Worm (Caenorhabditis elegans) whole organism, young adult: ENCODE measurements around the gene C16C8.9.

Experiments used
- C17E4.6 ChIP-seq: fragments of 200-800 bp; sonication (Bioruptor generic); IDR thresholded peaks from 2 replicates; pipeline ENCODE4 v1.3.6; 2022; ENCODE audit warnings: missing genetic modification reagents, missing genetic modification characterization, missing compliant biosample characterization
- D2030.7 ChIP-seq: fragments of 200-800 bp; sonication (Bioruptor generic); IDR thresholded peaks from 2 replicates; pipeline ENCODE4 v1.3.6; 2022; ENCODE audit warnings: missing genetic modification reagents, missing genetic modification characterization, missing compliant biosample characterization
- Y79H2A.3 ChIP-seq: fragments of 200-800 bp; sonication (Bioruptor generic); conservative IDR thresholded peaks from 2 replicates; pipeline ENCODE4 v1.3.6; 2022; ENCODE audit warnings: missing genetic modification reagents, missing genetic modification characterization, missing compliant biosample characterization
- attf-6 ChIP-seq: fragments of 200-800 bp; sonication (Bioruptor generic); IDR thresholded peaks from 2 replicates; pipeline ENCODE4 v1.3.6; 2022; ENCODE audit warnings: missing genetic modification reagents, missing genetic modification characterization, missing compliant biosample characterization
- him-1 ChIP-seq: sonication (generic microtip); optimal IDR thresholded peaks from 2 replicates; lab custom pipeline; 2016; ENCODE audit warnings: missing genotype, missing genetic modification reagents, missing genetic modification characterization, missing compliant biosample characterization
- hlh-26 ChIP-seq: fragments of 200-800 bp; sonication (Bioruptor generic); conservative IDR thresholded peaks from 2 replicates; pipeline ENCODE4 v1.3.6; 2022; ENCODE audit warnings: missing genetic modification reagents, missing genetic modification characterization, missing compliant biosample characterization
- madf-3 ChIP-seq: fragments of 200-800 bp; sonication (Bioruptor generic); IDR thresholded peaks from 2 replicates; pipeline ENCODE4 v1.3.6; 2022; ENCODE audit warnings: missing genetic modification reagents, missing genetic modification characterization, missing compliant biosample characterization
- madf-6 ChIP-seq: fragments of 200-800 bp; sonication (Bioruptor generic); IDR thresholded peaks from 2 replicates; pipeline ENCODE4 v1.3.6; 2022; ENCODE audit warnings: missing genetic modification reagents, missing genetic modification characterization, missing compliant biosample characterization
- rcor-1 ChIP-seq: fragments of 200-800 bp; sonication (Bioruptor generic); IDR thresholded peaks from 2 replicates; pipeline ENCODE4 v1.3.6; 2022; ENCODE audit warnings: missing genetic modification reagents, missing genetic modification characterization, missing compliant biosample characterization
- sea-2 ChIP-seq: fragments of 200-800 bp; sonication (Bioruptor generic); IDR thresholded peaks from 2 replicates; pipeline ENCODE4 v1.3.6; 2022; ENCODE audit warnings: missing genetic modification characterization, missing compliant biosample characterization
- sptf-2 ChIP-seq: fragments of 200-800 bp; sonication (Bioruptor generic); optimal IDR thresholded peaks from 2 replicates; lab custom pipeline; 2018; ENCODE audit warnings: mild to moderate bottlenecking, missing genetic modification characterization, missing compliant biosample characterization
- unc-62 ChIP-seq: fragments of 150-350 bp; optimal IDR thresholded peaks from 2 replicates; lab custom pipeline; 2014; ENCODE audit warnings: missing biosample characterization, missing genetic modification reagents, missing genetic modification characterization

DNA sequence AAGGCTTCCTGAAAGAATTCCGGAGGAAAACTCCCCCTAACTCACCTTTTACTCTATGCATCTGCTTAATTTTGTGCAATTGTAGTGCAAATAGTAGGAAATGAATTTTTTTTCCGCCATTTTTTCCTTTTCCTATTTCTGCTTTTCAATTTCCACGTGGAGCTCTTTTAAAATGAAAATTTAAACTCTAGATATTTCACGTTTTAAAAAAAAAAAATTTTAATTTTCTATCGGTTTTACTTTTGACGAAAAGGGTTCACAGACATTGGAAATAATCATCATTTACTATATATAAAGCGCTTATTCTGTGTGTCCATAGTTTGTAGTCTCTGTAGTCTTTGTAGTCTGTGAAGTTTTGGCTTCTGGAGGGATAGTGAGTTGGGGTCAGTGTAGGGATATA lies 18.6 kb upstream of the C16C8.9 start, which contains the start of gene Y49F6B.8:
- TF ChIP-seq sptf-2 = no peak
- no peak for TF ChIP-seq madf-3
- TF ChIP-seq rcor-1 = no peak
- no peak for TF ChIP-seq madf-6 (GFP tag; lab: Robert Waterston, UW)
- no peak for TF ChIP-seq attf-6
- TF ChIP-seq sea-2 (GFP tag; lab: Robert Waterston, UW) = no peak
- no peak for TF ChIP-seq C17E4.6 (GFP tag; lab: Robert Waterston, UW)
- no peak for TF ChIP-seq D2030.7 (GFP tag; lab: Robert Waterston, UW)
- no peak for TF ChIP-seq unc-62 (GFP tag; lab: Kevin White, UChicago)
- TF ChIP-seq hlh-26 (GFP tag; lab: Robert Waterston, UW) = no peak
- no peak for TF ChIP-seq him-1 (tag; lab: Kevin White, UChicago)
- no peak for TF ChIP-seq Y79H2A.3 (GFP tag; lab: Robert Waterston, UW)
